Fruit fly (Drosophila melanogaster): ENCODE measurements around the gene eys.

DNA sequence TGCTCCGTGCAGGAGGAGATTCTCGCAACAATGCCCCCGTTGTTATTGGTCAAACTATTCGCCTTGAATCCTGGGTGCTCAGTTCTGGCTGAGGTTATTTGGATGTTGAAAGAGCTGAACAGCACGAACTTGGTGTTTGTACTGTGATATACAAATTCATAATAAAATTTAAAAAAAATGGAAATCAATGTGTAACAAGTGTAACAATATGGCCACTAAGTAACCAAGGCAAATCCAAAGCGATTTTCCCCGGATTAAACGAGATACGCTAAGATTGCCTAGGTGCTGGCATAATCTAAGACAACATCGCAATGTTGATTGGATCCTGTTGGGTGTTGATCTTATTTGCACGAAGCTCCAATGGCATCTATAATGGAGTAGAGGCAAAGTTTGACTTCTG, 26.6 kb upstream of the eys start, which contains the start of gene CG4271:
- TF ChIP-seq CG8478 (optimal IDR thresholded peaks at IDR 0.05) (no peak), CTCF (optimal IDR thresholded peaks at IDR 0.05) (no peak)

Data from S2 (cell line).